Worm (Caenorhabditis elegans) whole organism, L4 larva: ENCODE measurements around the gene rpl-39.

Source experiments
- ces-1 ChIP-seq: fragments of 150-350 bp; sonication (generic microtip); optimal IDR thresholded peaks from 4 replicates; lab custom pipeline; 2014; ENCODE audit warnings: missing biosample characterization, missing genetic modification reagents, missing genetic modification characterization
- daf-16 ChIP-seq, 3 experiments: sonication (generic microtip); optimal IDR thresholded peaks; 2 replicates each; lab custom pipeline; 2016 to 2017; ENCODE audit warnings: missing genetic modification characterization in 3 of 3, missing genetic modification reagents in 3 of 3, mild to moderate bottlenecking in 2 of 3, missing compliant biosample characterization in 2 of 3, missing biosample characterization in 1 of 3, moderate library complexity in 1 of 3
- fos-1 ChIP-seq: fragments of 150-350 bp; optimal IDR thresholded peaks from 2 replicates; lab custom pipeline; 2014; ENCODE audit warnings: missing biosample characterization, missing genetic modification characterization
- mdl-1 ChIP-seq, 2 experiments: fragments of 150-350 bp in 1 of 2; sonication (generic microtip) in 1 of 2; optimal IDR thresholded peaks; 2 replicates each; lab custom pipeline; 2014 to 2017; ENCODE audit warnings: missing biosample characterization in 2 of 2, missing genetic modification characterization in 2 of 2
- nhr-11 ChIP-seq: fragments of 150-350 bp; optimal IDR thresholded peaks from 2 replicates; lab custom pipeline; 2014; ENCODE audit warnings: missing biosample characterization, missing genetic modification characterization
- nhr-77 ChIP-seq: fragments of 150-350 bp; optimal IDR thresholded peaks from 2 replicates; lab custom pipeline; 2014; ENCODE audit warnings: missing biosample characterization, missing genetic modification characterization
- pha-4 ChIP-seq, 2 experiments: fragments of 150-350 bp in 1 of 2; fragments of 200-800 bp in 1 of 2; sonication (Bioruptor generic) in 1 of 2; IDR thresholded peaks in 1 of 2; optimal IDR thresholded peaks in 1 of 2; 2 replicates each; pipeline versions ENCODE4 v1.3.6 to Lab custom; 2014 to 2022; ENCODE audit warnings: missing genetic modification characterization in 2 of 2, missing genetic modification reagents in 2 of 2, missing biosample characterization in 1 of 2, missing compliant biosample characterization in 1 of 2
- saeg-2 ChIP-seq: fragments of 200-800 bp; sonication (Bioruptor generic); IDR thresholded peaks from 2 replicates; pipeline ENCODE4 v1.3.6; 2022; ENCODE audit warnings: missing genetic modification reagents, missing genetic modification characterization, missing compliant biosample characterization
- skn-1 ChIP-seq: fragments of 150-350 bp; optimal IDR thresholded peaks from 2 replicates; lab custom pipeline; 2014; ENCODE audit warnings: missing biosample characterization, missing genetic modification characterization
- zag-1 ChIP-seq: fragments of 150-350 bp; optimal IDR thresholded peaks from 2 replicates; lab custom pipeline; 2014; ENCODE audit warnings: missing biosample characterization, missing genetic modification characterization

- TF ChIP-seq zag-1 (tag; lab: Kevin White, UChicago) (no peak), fos-1 (no peak), skn-1 (tag; lab: Kevin White, UChicago) (no peak), nhr-77 (tag; lab: Kevin White, UChicago) (no peak), mdl-1 (tag; optimal IDR thresholded peaks at IDR 0.05; lab: Kevin White, UChicago) (no peak), nhr-11 (tag; lab: Kevin White, UChicago) (no peak), saeg-2 (GFP tag; lab: Robert Waterston, UW) (no peak), pha-4 (GFP tag; IDR thresholded peaks at IDR 0.05; lab: Robert Waterston, UW) (no peak), pha-4 (tag; optimal IDR thresholded peaks at IDR 0.05; lab: Kevin White, UChicago) (no peak), ces-1 (GFP tag; lab: Kevin White, UChicago) (no peak), daf-16 (GFP tag; optimal IDR thresholded peaks at IDR 0.05; lab: Kevin White, UChicago) (no peak), daf-16 (tag; optimal IDR thresholded peaks at IDR 0.05; lab: Kevin White, UChicago) (no peak)
Measured at ce11 chrV:7775226-7775625, 653 bp downstream of the rpl-39 start.
